Fruit fly (Drosophila melanogaster) whole organism, embryonic: ENCODE results near the gene CG14015.

ENCODE experiments used
- CG10274 ChIP-seq: fragments of 200-800 bp; sonication (Bioruptor generic); optimal IDR thresholded peaks from 3 replicates; lab custom pipeline; 2017; ENCODE audit warnings: missing biosample characterization, mild to moderate bottlenecking, missing genetic modification characterization
- CG10462 ChIP-seq: fragments of 200-800 bp; sonication (Bioruptor generic); optimal IDR thresholded peaks from 2 replicates; lab custom pipeline; 2016; ENCODE audit warnings: missing biosample characterization, missing genetic modification characterization
- CG11085 ChIP-seq: fragments of 200-800 bp; sonication (Bioruptor generic); IDR thresholded peaks from 2 replicates; pipeline ENCODE4 v1.3.6; 2022; ENCODE audit warnings: missing biosample characterization, missing genetic modification characterization
- CG11247 ChIP-seq: fragments of 200-800 bp; sonication (Bioruptor generic); IDR thresholded peaks from 2 replicates; pipeline ENCODE4 v1.3.6; 2022; ENCODE audit warnings: missing biosample characterization, missing genetic modification characterization
- CG12299 ChIP-seq: fragments of 200-800 bp; sonication (Bioruptor generic); optimal IDR thresholded peaks from 2 replicates; lab custom pipeline; 2018; ENCODE audit warnings: missing biosample characterization, mild to moderate bottlenecking, missing genetic modification characterization
- CG12744 ChIP-seq: fragments of 200-800 bp; sonication (Bioruptor generic); optimal IDR thresholded peaks from 2 replicates; lab custom pipeline; 2016; ENCODE audit warnings: missing biosample characterization, missing genetic modification characterization
- CG12942 ChIP-seq: fragments of 200-800 bp; sonication (Bioruptor generic); optimal IDR thresholded peaks from 3 replicates; lab custom pipeline; 2016; ENCODE audit warnings: missing biosample characterization, missing genetic modification characterization
- CG13775 ChIP-seq: fragments of 200-800 bp; sonication (Bioruptor generic); optimal IDR thresholded peaks from 3 replicates; lab custom pipeline; 2017; ENCODE audit warnings: missing biosample characterization, mild to moderate bottlenecking, missing genetic modification characterization
- CG15073 ChIP-seq: fragments of 200-800 bp; sonication (Bioruptor generic); optimal IDR thresholded peaks from 2 replicates; lab custom pipeline; 2016; ENCODE audit warnings: missing biosample characterization, missing genetic modification characterization
- CG15479 ChIP-seq: fragments of 200-800 bp; sonication (Bioruptor generic); optimal IDR thresholded peaks from 3 replicates; lab custom pipeline; 2019; ENCODE audit warnings: missing biosample characterization, mild to moderate bottlenecking, missing genetic modification characterization, moderate library complexity
- CG1647 ChIP-seq: fragments of 200-800 bp; sonication (Bioruptor generic); optimal IDR thresholded peaks from 3 replicates; lab custom pipeline; 2016; ENCODE audit warnings: missing biosample characterization, missing genetic modification characterization
- CG16863 ChIP-seq: fragments of 200-800 bp; sonication (Bioruptor generic); optimal IDR thresholded peaks from 3 replicates; lab custom pipeline; 2016; ENCODE audit warnings: missing biosample characterization, missing genetic modification characterization
- CG2202 ChIP-seq: fragments of 200-800 bp; sonication (Bioruptor generic); optimal IDR thresholded peaks from 2 replicates; lab custom pipeline; 2018; ENCODE audit warnings: missing biosample characterization, mild to moderate bottlenecking, missing genetic modification characterization
- CG2678 ChIP-seq: fragments of 200-800 bp; sonication (Bioruptor generic); optimal IDR thresholded peaks from 3 replicates; lab custom pipeline; 2019; ENCODE audit warnings: missing biosample characterization, mild to moderate bottlenecking, missing genetic modification characterization, moderate library complexity
- CG30431 ChIP-seq: fragments of 200-800 bp; sonication (Bioruptor generic); optimal IDR thresholded peaks from 2 replicates; lab custom pipeline; 2017; ENCODE audit warnings: missing biosample characterization, missing genetic modification characterization
- CG3847 ChIP-seq: fragments of 200-800 bp; sonication (Bioruptor generic); IDR thresholded peaks from 2 replicates; pipeline ENCODE4 v1.3.6; 2022; ENCODE audit warnings: missing biosample characterization, missing genetic modification characterization
- CG4820 ChIP-seq: fragments of 200-800 bp; sonication (Bioruptor generic); optimal IDR thresholded peaks from 3 replicates; lab custom pipeline; 2016; ENCODE audit warnings: missing biosample characterization, missing genetic modification characterization
- CG7963 ChIP-seq: fragments of 200-800 bp; sonication (Bioruptor generic); IDR thresholded peaks from 3 replicates; pipeline ENCODE4 v1.3.6; 2022; ENCODE audit warnings: missing biosample characterization, missing genetic modification characterization; ENCODE audit not compliant: partially characterized antibody
- CG8765 ChIP-seq: fragments of 200-800 bp; sonication (Bioruptor generic); IDR thresholded peaks from 2 replicates; pipeline ENCODE4 v1.3.6; 2022; ENCODE audit warnings: missing biosample characterization, missing genetic modification characterization
- CG9727 ChIP-seq: fragments of 200-800 bp; sonication (Bioruptor generic); optimal IDR thresholded peaks from 3 replicates; lab custom pipeline; 2017; ENCODE audit warnings: missing biosample characterization, mild to moderate bottlenecking, missing genetic modification characterization
- CTCF ChIP-seq: fragments of 200-800 bp; sonication (Bioruptor generic); optimal IDR thresholded peaks from 2 replicates; lab custom pipeline; 2017; ENCODE audit warnings: missing biosample characterization, mild to moderate bottlenecking, missing genetic modification characterization, moderate library complexity
- Fer2 ChIP-seq: fragments of 200-800 bp; sonication (Bioruptor generic); optimal IDR thresholded peaks from 2 replicates; lab custom pipeline; 2018; ENCODE audit warnings: missing biosample characterization, mild to moderate bottlenecking, missing genetic modification characterization, moderate library complexity
- Fer3 ChIP-seq: fragments of 200-800 bp; sonication (Bioruptor generic); optimal IDR thresholded peaks from 2 replicates; lab custom pipeline; 2018; ENCODE audit warnings: missing biosample characterization, mild to moderate bottlenecking, missing genetic modification characterization, moderate library complexity
- Gsc ChIP-seq: fragments of 200-800 bp; sonication (Bioruptor generic); IDR thresholded peaks from 2 replicates; pipeline ENCODE4 v1.3.6; 2022; ENCODE audit warnings: missing biosample characterization, missing genetic modification characterization
- Gug ChIP-seq: fragments of 200-800 bp; sonication (Bioruptor generic); IDR thresholded peaks from 4 replicates; pipeline ENCODE4 v1.3.6; 2022; ENCODE audit warnings: missing biosample characterization, missing genetic modification characterization
- Meics ChIP-seq: fragments of 200-800 bp; sonication (Bioruptor generic); optimal IDR thresholded peaks from 2 replicates; lab custom pipeline; 2017; ENCODE audit warnings: missing biosample characterization, mild to moderate bottlenecking, missing genetic modification characterization
- Nf-YA ChIP-seq: fragments of 200-800 bp; sonication (Bioruptor generic); IDR thresholded peaks from 2 replicates; pipeline ENCODE4 v1.3.6; 2022; ENCODE audit warnings: missing biosample characterization, missing genetic modification characterization
- Rfx ChIP-seq: fragments of 200-800 bp; sonication (Bioruptor generic); IDR thresholded peaks from 2 replicates; pipeline ENCODE4 v1.3.6; 2022; ENCODE audit warnings: missing biosample characterization, missing genetic modification characterization
- Tbp ChIP-seq: fragments of >200 bp; optimal IDR thresholded peaks from 2 replicates; lab custom pipeline; 2018; ENCODE audit warnings: missing biosample characterization, missing genetic modification characterization
- ac ChIP-seq: fragments of 200-800 bp; sonication (Bioruptor generic); optimal IDR thresholded peaks from 3 replicates; lab custom pipeline; 2017; ENCODE audit warnings: missing biosample characterization, mild to moderate bottlenecking, missing genetic modification characterization
- ase ChIP-seq: fragments of 200-800 bp; sonication (Bioruptor generic); IDR thresholded peaks from 3 replicates; pipeline ENCODE4 v1.3.6; 2022; ENCODE audit warnings: missing biosample characterization, missing genetic modification characterization
- chm ChIP-seq: fragments of 200-800 bp; sonication (Bioruptor generic); IDR thresholded peaks from 2 replicates; pipeline ENCODE4 v1.3.6; 2022; ENCODE audit warnings: missing biosample characterization, missing genetic modification characterization
- dysf ChIP-seq: fragments of 200-800 bp; sonication (Bioruptor generic); IDR thresholded peaks from 3 replicates; pipeline ENCODE4 v1.3.6; 2022; ENCODE audit warnings: missing biosample characterization, missing genetic modification characterization
- ewg ChIP-seq: fragments of 200-800 bp; sonication (Bioruptor generic); optimal IDR thresholded peaks from 3 replicates; lab custom pipeline; 2017; ENCODE audit warnings: mild to moderate bottlenecking, missing biosample characterization, missing genetic modification reagents, missing genetic modification characterization
- gfzf ChIP-seq: fragments of 200-800 bp; sonication (Bioruptor generic); optimal IDR thresholded peaks from 2 replicates; lab custom pipeline; 2016; ENCODE audit warnings: missing biosample characterization, mild to moderate bottlenecking, missing genetic modification characterization, moderate library complexity
- gsb-n ChIP-seq: fragments of 200-800 bp; sonication (Bioruptor generic); optimal IDR thresholded peaks from 3 replicates; lab custom pipeline; 2018; ENCODE audit warnings: missing biosample characterization, mild to moderate bottlenecking, missing genetic modification characterization
- hbn ChIP-seq: fragments of 200-800 bp; sonication (Bioruptor generic); IDR thresholded peaks from 2 replicates; pipeline ENCODE4 v1.3.6; 2022; ENCODE audit warnings: missing biosample characterization, missing genetic modification characterization; ENCODE audit not compliant: partially characterized antibody
- ind ChIP-seq: fragments of 200-800 bp; sonication (Bioruptor generic); optimal IDR thresholded peaks from 3 replicates; lab custom pipeline; 2016; ENCODE audit warnings: missing biosample characterization, missing genetic modification characterization
- insv ChIP-seq, 2 experiments: fragments of 200-800 bp; sonication (Bioruptor generic); optimal IDR thresholded peaks; 3 replicates each; lab custom pipeline; 2016 to 2018; ENCODE audit warnings: missing biosample characterization in 2 of 2, missing genetic modification characterization in 2 of 2
- kay ChIP-seq: fragments of 200-800 bp; sonication (Bioruptor generic); optimal IDR thresholded peaks from 2 replicates; lab custom pipeline; 2016; ENCODE audit warnings: missing biosample characterization, missing genetic modification characterization
- lab ChIP-seq: fragments of 200-800 bp; sonication (Bioruptor generic); optimal IDR thresholded peaks from 3 replicates; lab custom pipeline; 2017; ENCODE audit warnings: missing biosample characterization, missing genetic modification characterization, mild to moderate bottlenecking, moderate library complexity, missing genetic modification reagents
- luna ChIP-seq: fragments of 200-800 bp; sonication (Bioruptor generic); optimal IDR thresholded peaks from 2 replicates; lab custom pipeline; 2016; ENCODE audit warnings: missing biosample characterization, missing genetic modification characterization
- nau ChIP-seq: fragments of 200-800 bp; sonication (Bioruptor generic); optimal IDR thresholded peaks from 3 replicates; lab custom pipeline; 2017; ENCODE audit warnings: missing biosample characterization, mild to moderate bottlenecking, missing genetic modification characterization, missing genetic modification reagents
- pita ChIP-seq: fragments of 200-800 bp; sonication (Bioruptor generic); optimal IDR thresholded peaks from 2 replicates; lab custom pipeline; 2017; ENCODE audit warnings: missing biosample characterization, mild to moderate bottlenecking, missing genetic modification characterization
- salm ChIP-seq: fragments of 200-800 bp; sonication (Bioruptor generic); optimal IDR thresholded peaks from 2 replicates; lab custom pipeline; 2018; ENCODE audit warnings: missing biosample characterization, mild to moderate bottlenecking, missing genetic modification characterization
- sens ChIP-seq: fragments of 200-800 bp; sonication (Bioruptor generic); peaks from one replicate; lab custom pipeline; 2016; ENCODE audit warnings: missing biosample characterization, missing genetic modification characterization
- sob ChIP-seq: fragments of 200-800 bp; sonication (Bioruptor generic); IDR thresholded peaks from 2 replicates; pipeline ENCODE4 v1.3.6; 2022; ENCODE audit warnings: missing biosample characterization, missing genetic modification characterization
- sqz ChIP-seq: fragments of 200-800 bp; sonication (Bioruptor generic); optimal IDR thresholded peaks from 3 replicates; lab custom pipeline; 2018; ENCODE audit warnings: missing biosample characterization, mild to moderate bottlenecking, missing genetic modification characterization
- tap ChIP-seq: fragments of 200-800 bp; optimal IDR thresholded peaks from 3 replicates; lab custom pipeline; 2019; ENCODE audit warnings: missing biosample characterization, mild to moderate bottlenecking, missing genetic modification characterization, moderate library complexity
- ttk ChIP-seq: fragments of 200-800 bp; sonication (Bioruptor generic); IDR thresholded peaks from 2 replicates; pipeline ENCODE4 v2.1.2; 2022; ENCODE audit warnings: missing biosample characterization, missing genetic modification characterization

Gene CG14015

dm6 chr2L:5546518-5547287 lies 7.7 kb upstream of the CG14015 start, which contains the start of gene Oscillin (continued):
- TF ChIP-seq CG8765 (GFP tag; lab: Robert Waterston, UW) (no peak), CG4820 (peak; percentile 65), CG12744 (peak; percentile 29), CG16863 (GFP tag; lab: Kevin White, UChicago) (no peak), ewg (GFP tag; lab: Kevin White, UChicago) (peak; percentile 48), CG2678 (tag; lab: Kevin White, UChicago) (peak; percentile 92), gsb-n (tag; lab: Kevin White, UChicago) (peak; percentile 89), Nf-YA (GFP tag; lab: Robert Waterston, UW) (peak; percentile 75), ttk (GFP tag; lab: Robert Waterston, UW) (peak; percentile 81), sqz (GFP tag; lab: Kevin White, UChicago) (peak; percentile 86), Meics (GFP tag; lab: Kevin White, UChicago) (peak; percentile 86), Gug (GFP tag; lab: Robert Waterston, UW) (0 out of 4 replicates have a peak, but pooled peaks have one; percentile 53), CG11085 (GFP tag; lab: Robert Waterston, UW) (peak; percentile 71), hbn (GFP tag; lab: Robert Waterston, UW) (peak; percentile 50; the same call in 1 of the 2 replicates), Gsc (no peak), CG10462 (GFP tag; lab: Kevin White, UChicago) (no peak), lab (GFP tag; lab: Kevin White, UChicago) (peak; percentile 88), insv (GFP tag; optimal IDR thresholded peaks at IDR 0.05; lab: Kevin White, UChicago) (peak in 1 of 2 experiments; percentile 35), tap (tag; lab: Kevin White, UChicago) (peak; percentile 83), Tbp (GFP tag; lab: Kevin White, UChicago) (no peak), CG2202 (peak; percentile 28), Fer2 (tag; lab: Kevin White, UChicago) (peak; percentile 74), nau (GFP tag; lab: Kevin White, UChicago) (peak; percentile 66), CTCF (GFP tag; lab: Kevin White, UChicago) (peak; percentile 12), CG11247 (GFP tag; lab: Robert Waterston, UW) (peak; percentile 76), CG10274 (GFP tag; lab: Kevin White, UChicago) (peak; percentile 94), dysf (GFP tag; lab: Robert Waterston, UW) (peak; percentile 81), CG12299 (tag; lab: Kevin White, UChicago) (peak; percentile 66), ind (peak; percentile 71), Rfx (GFP tag; lab: Robert Waterston, UW) (peak; percentile 87), chm (peak; percentile 77; the same call in 1 of the 2 replicates), gfzf (GFP tag; lab: Kevin White, UChicago) (no peak), luna (GFP tag; lab: Kevin White, UChicago) (no peak), ase (GFP tag; lab: Robert Waterston, UW) (peak; percentile 79), CG15073 (GFP tag; lab: Kevin White, UChicago) (peak; percentile 12), sob (GFP tag; lab: Robert Waterston, UW) (peak; percentile 81), CG30431 (GFP tag; lab: Kevin White, UChicago) (peak; percentile 45), salm (tag; lab: Kevin White, UChicago) (peak; percentile 56), CG3847 (GFP tag; lab: Robert Waterston, UW) (peak; percentile 43; the same call in 1 of the 2 replicates), CG9727 (peak; percentile 88), CG13775 (peak; percentile 74), CG7963 (GFP tag; lab: Robert Waterston, UW) (peak; percentile 77), kay (GFP tag; lab: Kevin White, UChicago) (peak; percentile 73), pita (GFP tag; lab: Kevin White, UChicago) (no peak), CG1647 (GFP tag; lab: Kevin White, UChicago) (peak; percentile 43), sens (GFP tag; lab: Kevin White, UChicago) (peak; percentile 87), CG12942 (GFP tag; lab: Kevin White, UChicago) (no peak), ac (GFP tag; lab: Kevin White, UChicago) (no peak), CG15479 (no peak), Fer3 (tag; lab: Kevin White, UChicago) (peak; percentile 82)
